Worm (Caenorhabditis elegans) whole organism, late embryonic: ENCODE results near the gene Y43F8B.28.

Experiments used
- C08G9.2 ChIP-seq: sonication (generic microtip); optimal IDR thresholded peaks from 2 replicates; lab custom pipeline; 2016; ENCODE audit warnings: mild to moderate bottlenecking, missing genetic modification characterization, moderate library complexity, missing compliant biosample characterization
- F13H6.1 ChIP-seq: sonication (generic microtip); optimal IDR thresholded peaks from 2 replicates; lab custom pipeline; 2016; ENCODE audit warnings: missing genetic modification characterization, missing compliant biosample characterization
- K02D7.2 ChIP-seq: sonication (generic microtip); optimal IDR thresholded peaks from 2 replicates; lab custom pipeline; 2017; ENCODE audit warnings: mild to moderate bottlenecking, missing genetic modification characterization, missing compliant biosample characterization
- K09A11.1 ChIP-seq: sonication (generic microtip); optimal IDR thresholded peaks from 2 replicates; lab custom pipeline; 2017; ENCODE audit warnings: antibody characterized with exemption, mild to moderate bottlenecking, missing genetic modification characterization, missing compliant biosample characterization; ENCODE audit not compliant: insufficient read depth
- Y22D7AL.16 ChIP-seq: sonication (generic microtip); optimal IDR thresholded peaks from 2 replicates; lab custom pipeline; 2016; ENCODE audit warnings: missing genetic modification characterization, missing compliant biosample characterization
- ahr-1 ChIP-seq: sonication (generic microtip); optimal IDR thresholded peaks from 2 replicates; lab custom pipeline; 2016; ENCODE audit warnings: missing genetic modification characterization, missing compliant biosample characterization
- ceh-14 ChIP-seq: sonication (generic microtip); optimal IDR thresholded peaks from 2 replicates; lab custom pipeline; 2016; ENCODE audit warnings: missing genotype, missing genetic modification characterization, missing compliant biosample characterization
- ceh-18 ChIP-seq: sonication (generic microtip); optimal IDR thresholded peaks from 2 replicates; lab custom pipeline; 2016; ENCODE audit warnings: missing genetic modification characterization, missing compliant biosample characterization
- ceh-19 ChIP-seq: fragments of 200-800 bp; sonication (Bioruptor generic); optimal IDR thresholded peaks from 2 replicates; lab custom pipeline; 2018; ENCODE audit warnings: mild to moderate bottlenecking, missing genetic modification characterization, missing compliant biosample characterization
- ceh-24 ChIP-seq: sonication (generic microtip); optimal IDR thresholded peaks from 2 replicates; lab custom pipeline; 2016; ENCODE audit warnings: mild to moderate bottlenecking, missing genetic modification characterization, missing compliant biosample characterization
- ceh-45 ChIP-seq: fragments of 200-800 bp; sonication (Bioruptor generic); IDR thresholded peaks from 2 replicates; pipeline ENCODE4 v1.3.6; 2022; ENCODE audit warnings: missing genetic modification reagents, missing genetic modification characterization, missing compliant biosample characterization
- ceh-6 ChIP-seq: fragments of 200-800 bp; sonication (Bioruptor generic); optimal IDR thresholded peaks from 2 replicates; lab custom pipeline; 2018; ENCODE audit warnings: mild to moderate bottlenecking, missing genetic modification characterization, missing compliant biosample characterization
- che-1 ChIP-seq: sonication (generic microtip); optimal IDR thresholded peaks from 2 replicates; lab custom pipeline; 2016; ENCODE audit warnings: mild to moderate bottlenecking, missing genetic modification characterization, missing compliant biosample characterization
- dve-1 ChIP-seq: sonication (generic microtip); optimal IDR thresholded peaks from 2 replicates; lab custom pipeline; 2017; ENCODE audit warnings: antibody characterized with exemption, mild to moderate bottlenecking, missing genetic modification characterization, missing compliant biosample characterization
- elt-4 ChIP-seq: sonication (generic microtip); optimal IDR thresholded peaks from 2 replicates; lab custom pipeline; 2016; ENCODE audit warnings: missing genetic modification characterization, missing compliant biosample characterization
- ets-4 ChIP-seq: sonication (generic microtip); optimal IDR thresholded peaks from 2 replicates; lab custom pipeline; 2016; ENCODE audit warnings: missing genetic modification characterization, missing compliant biosample characterization
- eyg-1 ChIP-seq: sonication (generic microtip); optimal IDR thresholded peaks from 2 replicates; lab custom pipeline; 2016; ENCODE audit warnings: missing genotype, missing genetic modification characterization, missing compliant biosample characterization
- fkh-10 ChIP-seq: fragments of 150-350 bp; optimal IDR thresholded peaks from 2 replicates; lab custom pipeline; 2014; ENCODE audit warnings: missing biosample characterization, missing genetic modification reagents, missing genetic modification characterization
- fkh-6 ChIP-seq: sonication (generic microtip); optimal IDR thresholded peaks from 2 replicates; lab custom pipeline; 2016; ENCODE audit warnings: missing genetic modification characterization, missing compliant biosample characterization
- hlh-13 ChIP-seq: fragments of 200-800 bp; sonication (Bioruptor generic); optimal IDR thresholded peaks from 2 replicates; lab custom pipeline; 2018; ENCODE audit warnings: mild to moderate bottlenecking, missing genetic modification characterization, missing compliant biosample characterization
- hlh-30 ChIP-seq: sonication (generic microtip); optimal IDR thresholded peaks from 2 replicates; lab custom pipeline; 2017; ENCODE audit warnings: antibody characterized with exemption, missing genetic modification characterization, missing compliant biosample characterization; ENCODE audit not compliant: insufficient read depth
- hlh-6 ChIP-seq: sonication (generic microtip); optimal IDR thresholded peaks from 2 replicates; lab custom pipeline; 2016; ENCODE audit warnings: missing genotype, missing genetic modification characterization, missing compliant biosample characterization
- hlh-8 ChIP-seq: sonication (generic microtip); optimal IDR thresholded peaks from 2 replicates; lab custom pipeline; 2016; ENCODE audit warnings: missing genotype, missing genetic modification characterization, missing compliant biosample characterization
- lin-11 ChIP-seq: fragments of 200-800 bp; sonication (Bioruptor generic); optimal IDR thresholded peaks from 2 replicates; lab custom pipeline; 2018; ENCODE audit warnings: mild to moderate bottlenecking, missing genetic modification characterization, missing compliant biosample characterization
- madf-2 ChIP-seq: sonication (generic microtip); optimal IDR thresholded peaks from 2 replicates; lab custom pipeline; 2017; ENCODE audit warnings: missing genetic modification characterization, missing compliant biosample characterization
- nfya-1 ChIP-seq: sonication (generic microtip); optimal IDR thresholded peaks from 2 replicates; lab custom pipeline; 2017; ENCODE audit warnings: missing genetic modification characterization, mild to moderate bottlenecking, missing compliant biosample characterization, antibody characterized with exemption, moderate library complexity
- npax-4 ChIP-seq: sonication (generic microtip); optimal IDR thresholded peaks from 2 replicates; lab custom pipeline; 2016; ENCODE audit warnings: missing genetic modification characterization, missing compliant biosample characterization
- pag-3 ChIP-seq: sonication (generic microtip); optimal IDR thresholded peaks from 2 replicates; lab custom pipeline; 2016; ENCODE audit warnings: missing compliant biosample characterization, missing genetic modification characterization, borderline replicate concordance
- pha-2 ChIP-seq: sonication (generic microtip); optimal IDR thresholded peaks from 2 replicates; lab custom pipeline; 2017; ENCODE audit warnings: mild to moderate bottlenecking, missing genetic modification characterization, missing compliant biosample characterization
- pqm-1 ChIP-seq: sonication (generic microtip); optimal IDR thresholded peaks from 2 replicates; lab custom pipeline; 2016; ENCODE audit warnings: missing genetic modification characterization, missing compliant biosample characterization
- rnt-1 ChIP-seq: sonication (generic microtip); optimal IDR thresholded peaks from 2 replicates; lab custom pipeline; 2016; ENCODE audit warnings: missing genetic modification characterization, missing compliant biosample characterization
- sox-2 ChIP-seq: fragments of 200-800 bp; sonication (Bioruptor generic); IDR thresholded peaks from 2 replicates; pipeline ENCODE4 v1.3.6; 2022; ENCODE audit warnings: missing genetic modification reagents, missing genetic modification characterization, missing compliant biosample characterization
- sox-4 ChIP-seq: sonication (generic microtip); optimal IDR thresholded peaks from 2 replicates; lab custom pipeline; 2017; ENCODE audit warnings: mild to moderate bottlenecking, missing genetic modification characterization, inconsistent platforms, missing compliant biosample characterization
- syd-9 ChIP-seq: sonication (generic microtip); optimal IDR thresholded peaks from 2 replicates; lab custom pipeline; 2016; ENCODE audit warnings: mild to moderate bottlenecking, missing genetic modification characterization, moderate library complexity, missing compliant biosample characterization
- tbx-7 ChIP-seq: sonication (generic microtip); optimal IDR thresholded peaks from 2 replicates; lab custom pipeline; 2016; ENCODE audit warnings: missing genotype, missing genetic modification characterization, missing compliant biosample characterization
- unc-3 ChIP-seq, 2 experiments: fragments of 200-800 bp in 1 of 2; sonication (Bioruptor generic) in 1 of 2; sonication (generic microtip) in 1 of 2; conservative IDR thresholded peaks in 1 of 2; optimal IDR thresholded peaks in 1 of 2; 2 replicates each; pipeline versions ENCODE4 v1.3.6 to Lab custom; 2016 to 2022; ENCODE audit warnings: missing compliant biosample characterization in 2 of 2, missing genetic modification characterization in 2 of 2, missing genetic modification reagents in 1 of 2
- unc-42 ChIP-seq: sonication (generic microtip); optimal IDR thresholded peaks from 2 replicates; lab custom pipeline; 2016; ENCODE audit warnings: missing genotype, missing genetic modification characterization, missing compliant biosample characterization
- unc-86 ChIP-seq: sonication (generic microtip); optimal IDR thresholded peaks from 2 replicates; lab custom pipeline; 2016; ENCODE audit warnings: missing genetic modification characterization, missing compliant biosample characterization
- zip-5 ChIP-seq: sonication (generic microtip); optimal IDR thresholded peaks from 2 replicates; lab custom pipeline; 2016; ENCODE audit warnings: missing genetic modification characterization, missing compliant biosample characterization

Y43F8B.28 gene

ce11 chrV:19485261-19485660 lies at the start of gene Y43F8B.28:
TSS of gene Y43F8B.28 (plus strand) at chrV:19485319.
- TF ChIP-seq eyg-1 (tag; lab: Kevin White, UChicago) (no peak), zip-5 (tag; lab: Kevin White, UChicago) (no peak), dve-1 (tag; lab: Kevin White, UChicago) (no peak), ahr-1 (tag; lab: Kevin White, UChicago) (no peak), fkh-10 (GFP tag; lab: Kevin White, UChicago) (no peak), C08G9.2 (tag; lab: Kevin White, UChicago) (no peak), ceh-6 (GFP tag; lab: Kevin White, UChicago) (no peak), ceh-18 (no peak), tbx-7 (no peak), hlh-8 (no peak), fkh-6 (tag; lab: Kevin White, UChicago) (no peak), unc-42 (tag; lab: Kevin White, UChicago) (no peak), madf-2 (tag; lab: Kevin White, UChicago) (no peak), ceh-45 (GFP tag; lab: Robert Waterston, UW) (no peak), hlh-6 (no peak), hlh-13 (no peak), lin-11 (no peak), che-1 (no peak), unc-86 (tag; lab: Kevin White, UChicago) (no peak)

- TF ChIP-seq unc-42 (tag; lab: Kevin White, UChicago), result no peak
These were observed 48.8 kb upstream of the Y43F8B.28 start, which contains the start of gene C25F9.14 for ce11 chrV:19436307-19436706. TSS of gene C25F9.14 (plus strand) at chrV:19436484.

- no peak for TF ChIP-seq zip-5 (tag; lab: Kevin White, UChicago)
- TF ChIP-seq ceh-24 (tag; lab: Kevin White, UChicago), result no peak
- TF ChIP-seq sox-2 (GFP tag; lab: Robert Waterston, UW), result no peak
- no peak for TF ChIP-seq lin-11
- no peak for TF ChIP-seq rnt-1 (tag; lab: Kevin White, UChicago)
- no peak for TF ChIP-seq syd-9 (tag; lab: Kevin White, UChicago)
- TF ChIP-seq ets-4 (tag; lab: Kevin White, UChicago), result no peak
- TF ChIP-seq sox-4, result no peak
- no peak for TF ChIP-seq dve-1 (tag; lab: Kevin White, UChicago)
- no peak for TF ChIP-seq fkh-6 (tag; lab: Kevin White, UChicago)
- TF ChIP-seq ceh-6 (GFP tag; lab: Kevin White, UChicago), result no peak
- TF ChIP-seq F13H6.1, result no peak
- no peak for TF ChIP-seq unc-42 (tag; lab: Kevin White, UChicago)
- TF ChIP-seq ceh-19 (GFP tag; lab: Kevin White, UChicago), result no peak
- TF ChIP-seq nfya-1, result no peak
- TF ChIP-seq hlh-13, result no peak
- TF ChIP-seq elt-4 (tag; lab: Kevin White, UChicago), result no peak
- no peak for TF ChIP-seq eyg-1 (tag; lab: Kevin White, UChicago)
- no peak for TF ChIP-seq unc-86 (tag; lab: Kevin White, UChicago)
These were observed 41.5 kb upstream of the Y43F8B.28 start for ce11 chrV:19443599-19443998.

- no peak for TF ChIP-seq npax-4
- no peak for TF ChIP-seq fkh-6 (tag; lab: Kevin White, UChicago)
- no peak for TF ChIP-seq C08G9.2 (tag; lab: Kevin White, UChicago)
- no peak for TF ChIP-seq K02D7.2 (tag; lab: Kevin White, UChicago)
- no peak for TF ChIP-seq F13H6.1
- no peak for TF ChIP-seq ceh-18
- no peak for TF ChIP-seq ceh-45 (GFP tag; lab: Robert Waterston, UW)
- no peak for TF ChIP-seq ceh-14 (tag; lab: Kevin White, UChicago)
- TF ChIP-seq unc-42 (tag; lab: Kevin White, UChicago), result no peak
- TF ChIP-seq Y22D7AL.16 (tag; lab: Kevin White, UChicago), result no peak
- TF ChIP-seq pha-2 (tag; lab: Kevin White, UChicago), result no peak
- TF ChIP-seq pqm-1 (tag; lab: Kevin White, UChicago), result no peak
- no peak for TF ChIP-seq nfya-1
- no peak for TF ChIP-seq dve-1 (tag; lab: Kevin White, UChicago)
- no peak for TF ChIP-seq K09A11.1 (tag; lab: Kevin White, UChicago)
- TF ChIP-seq pag-3 (tag; lab: Kevin White, UChicago), result no peak
- TF ChIP-seq hlh-30 (tag; lab: Kevin White, UChicago), result no peak
- no peak for TF ChIP-seq unc-3 (GFP tag; conservative IDR thresholded peaks at IDR 0.05; lab: Robert Waterston, UW)
- no peak for TF ChIP-seq unc-3 (tag; optimal IDR thresholded peaks at IDR 0.05; lab: Kevin White, UChicago)
- no peak for TF ChIP-seq hlh-6
- no peak for TF ChIP-seq unc-86 (tag; lab: Kevin White, UChicago)
These were observed 39.7 kb upstream of the Y43F8B.28 start, which contains the start of gene M04C3.1 for ce11 chrV:19445442-19445841. TSS of gene M04C3.1 (minus strand) at chrV:19445605.
